Worm (Caenorhabditis elegans): ENCODE measurements around the gene ztf-20.
A peak's percentile ranks its signal among the peaks of the same experiment; 100 is the strongest.

Gene ztf-20

ce11 chrV:18911736-18912135 lies 48.2 kb downstream of the ztf-20 start, which contains the start of gene cyp-42A1:
cyp-42A1 (plus strand) TSS chrV:18912036.
- TF ChIP-seq ceh-83 (GFP tag; optimal IDR thresholded peaks at IDR 0.05) (no peak), tbx-8 (GFP tag; optimal IDR thresholded peaks at IDR 0.05) (no peak), nhr-12 (tag; optimal IDR thresholded peaks at IDR 0.05) (no peak), mep-1 (tag; optimal IDR thresholded peaks at IDR 0.05) (no peak), mls-2 (tag; optimal IDR thresholded peaks at IDR 0.05) (no peak), elt-3 (tag; optimal IDR thresholded peaks at IDR 0.05) (no peak), elt-1 (tag; optimal IDR thresholded peaks at IDR 0.05; ENCODE audit: borderline replicate concordance, insufficient read depth) (no peak), lin-13 (tag; optimal IDR thresholded peaks at IDR 0.05) (no peak)

- no peak for TF ChIP-seq hlh-1 (tag; optimal IDR thresholded peaks at IDR 0.05)
- no peak for TF ChIP-seq zip-8 (tag; optimal IDR thresholded peaks at IDR 0.05)
- no peak for TF ChIP-seq mab-5 (tag; optimal IDR thresholded peaks at IDR 0.05)
- peak; percentile 37 for TF ChIP-seq ham-2 (GFP tag; optimal IDR thresholded peaks at IDR 0.05)
Measured at ce11 chrV:18909682-18910081, 50.3 kb downstream of the ztf-20 start.
